Fruit fly (Drosophila melanogaster) whole organism, embryonic: ENCODE data around the gene CG9338.

Experiments
- Adf1 ChIP-seq: fragments of 200-800 bp; sonication (Bioruptor generic); IDR thresholded peaks from 2 replicates; pipeline ENCODE4 v1.3.6; 2022; ENCODE audit warnings: missing biosample characterization, missing genetic modification characterization
- B-H1 ChIP-seq: fragments of 200-800 bp; sonication (Bioruptor generic); IDR thresholded peaks from 3 replicates; pipeline ENCODE4 v1.3.6; 2022; ENCODE audit warnings: missing biosample characterization, missing genetic modification characterization
- Bdp1 ChIP-seq: fragments of 200-800 bp; sonication (Bioruptor generic); optimal IDR thresholded peaks from 3 replicates; lab custom pipeline; 2016; ENCODE audit warnings: missing biosample characterization, missing genetic modification characterization
- Blimp-1 ChIP-seq: fragments of 200-800 bp; sonication (Bioruptor generic); optimal IDR thresholded peaks from 3 replicates; lab custom pipeline; 2018; ENCODE audit warnings: missing biosample characterization, missing genetic modification characterization, mild to moderate bottlenecking, moderate library complexity, missing genetic modification reagents
- CG11247 ChIP-seq: fragments of 200-800 bp; sonication (Bioruptor generic); IDR thresholded peaks from 2 replicates; pipeline ENCODE4 v1.3.6; 2022; ENCODE audit warnings: missing biosample characterization, missing genetic modification characterization
- CG11456 ChIP-seq: fragments of 200-800 bp; sonication (Bioruptor generic); IDR thresholded peaks from 3 replicates; pipeline ENCODE4 v1.3.6; 2022; ENCODE audit warnings: missing biosample characterization, missing genetic modification characterization
- CG11560 ChIP-seq: fragments of 200-800 bp; sonication (Bioruptor generic); IDR thresholded peaks from 3 replicates; pipeline ENCODE4 v1.3.6; 2022; ENCODE audit warnings: missing biosample characterization, missing genetic modification characterization
- CG13894 ChIP-seq: fragments of 200-800 bp; sonication (Bioruptor generic); optimal IDR thresholded peaks from 3 replicates; lab custom pipeline; 2018; ENCODE audit warnings: missing biosample characterization, mild to moderate bottlenecking, missing genetic modification characterization, moderate library complexity
- CG14014 ChIP-seq: fragments of 200-800 bp; sonication (Bioruptor generic); IDR thresholded peaks from 2 replicates; pipeline ENCODE4 v1.3.6; 2022; ENCODE audit warnings: missing biosample characterization, missing genetic modification characterization
- CG14441 ChIP-seq: fragments of 200-800 bp; sonication (Bioruptor generic); IDR thresholded peaks from 2 replicates; pipeline ENCODE4 v1.3.6; 2022; ENCODE audit warnings: missing biosample characterization, missing genetic modification characterization
- CG16813 ChIP-seq: fragments of 200-800 bp; sonication (Bioruptor generic); IDR thresholded peaks from 3 replicates; pipeline ENCODE4 v1.3.6; 2022; ENCODE audit warnings: missing biosample characterization, missing genetic modification characterization; ENCODE audit not compliant: partially characterized antibody
- CG17186 ChIP-seq: fragments of 200-800 bp; sonication (Bioruptor generic); optimal IDR thresholded peaks from 3 replicates; lab custom pipeline; 2017; ENCODE audit warnings: missing biosample characterization, missing genetic modification reagents, missing genetic modification characterization
- CG18599 ChIP-seq: fragments of 200-800 bp; sonication (Bioruptor generic); optimal IDR thresholded peaks from 3 replicates; lab custom pipeline; 2017; ENCODE audit warnings: missing biosample characterization, missing genetic modification characterization, mild to moderate bottlenecking, moderate library complexity, missing genetic modification reagents
- CG18764 ChIP-seq: fragments of 200-800 bp; sonication (Bioruptor generic); optimal IDR thresholded peaks from 3 replicates; lab custom pipeline; 2016; ENCODE audit warnings: missing biosample characterization, missing genetic modification characterization
- CG32772 ChIP-seq: fragments of 200-800 bp; sonication (Bioruptor generic); IDR thresholded peaks from 2 replicates; pipeline ENCODE4 v1.3.6; 2022; ENCODE audit warnings: missing biosample characterization, missing genetic modification characterization
- CG34224 ChIP-seq: fragments of 200-800 bp; sonication (Bioruptor generic); IDR thresholded peaks from 3 replicates; pipeline ENCODE4 v1.3.6; 2022; ENCODE audit warnings: missing biosample characterization, missing genetic modification characterization; ENCODE audit not compliant: partially characterized antibody
- CG34422 ChIP-seq: fragments of 200-800 bp; sonication (Bioruptor generic); IDR thresholded peaks from 3 replicates; pipeline ENCODE4 v1.3.6; 2022; ENCODE audit warnings: missing biosample characterization, missing genetic modification characterization
- CG4404 ChIP-seq: fragments of 200-800 bp; sonication (Bioruptor generic); IDR thresholded peaks from 2 replicates; pipeline ENCODE4 v1.3.6; 2022; ENCODE audit warnings: missing biosample characterization, missing genetic modification characterization
- CG4854 ChIP-seq: fragments of 200-800 bp; sonication (Bioruptor generic); optimal IDR thresholded peaks from 2 replicates; lab custom pipeline; 2016; ENCODE audit warnings: missing biosample characterization, missing genetic modification characterization, inconsistent platforms
- CG8290 ChIP-seq, 3 experiments: fragments of 200-800 bp; sonication (Bioruptor generic); optimal IDR thresholded peaks; 2 replicates each; lab custom pipeline; 2016 to 2019; ENCODE audit warnings: missing biosample characterization in 3 of 3, missing genetic modification characterization in 3 of 3, mild to moderate bottlenecking in 2 of 3, moderate library complexity in 1 of 3
- D ChIP-seq, 2 experiments: fragments of 200-800 bp in 1 of 2; fragments of >200 bp in 1 of 2; sonication (Bioruptor generic) in 1 of 2; optimal IDR thresholded peaks; 2 replicates in 1 of 2; 3 replicates in 1 of 2; lab custom pipeline; 2017; ENCODE audit warnings: mild to moderate bottlenecking in 1 of 2, missing biosample characterization in 1 of 2, missing genetic modification characterization in 1 of 2, missing genetic modification reagents in 1 of 2
- Dbx ChIP-seq: fragments of 200-800 bp; sonication (Bioruptor generic); IDR thresholded peaks from 3 replicates; pipeline ENCODE4 v1.3.6; 2022; ENCODE audit warnings: missing biosample characterization, missing genetic modification characterization
- E2f2 ChIP-seq: fragments of 200-800 bp; sonication (Bioruptor generic); IDR thresholded peaks from 2 replicates; pipeline ENCODE4 v1.3.6; 2022; ENCODE audit warnings: missing biosample characterization, missing genetic modification characterization
- Fer3 ChIP-seq: fragments of 200-800 bp; sonication (Bioruptor generic); optimal IDR thresholded peaks from 2 replicates; lab custom pipeline; 2018; ENCODE audit warnings: missing biosample characterization, mild to moderate bottlenecking, missing genetic modification characterization, moderate library complexity
- Hr39 ChIP-seq: fragments of >200 bp; optimal IDR thresholded peaks from 2 replicates; lab custom pipeline; 2017
- NK7.1 ChIP-seq: fragments of 200-800 bp; sonication (Bioruptor generic); optimal IDR thresholded peaks from 3 replicates; lab custom pipeline; 2016; ENCODE audit warnings: missing biosample characterization, missing genetic modification characterization
- Opbp ChIP-seq: fragments of 200-800 bp; sonication (Bioruptor generic); IDR thresholded peaks from 3 replicates; pipeline ENCODE4 v1.3.6; 2022; ENCODE audit warnings: missing biosample characterization, missing genetic modification characterization; ENCODE audit not compliant: partially characterized antibody
- Spps ChIP-seq: fragments of 200-800 bp; sonication (Bioruptor generic); optimal IDR thresholded peaks from 2 replicates; lab custom pipeline; 2018; ENCODE audit warnings: missing biosample characterization, mild to moderate bottlenecking, missing genetic modification characterization
- Usf ChIP-seq: fragments of 200-800 bp; sonication (Bioruptor generic); optimal IDR thresholded peaks from 2 replicates; lab custom pipeline; 2017; ENCODE audit warnings: missing genotype, missing biosample characterization, missing genetic modification characterization
- Xrp1 ChIP-seq: fragments of 200-800 bp; sonication (Bioruptor generic); IDR thresholded peaks from 2 replicates; pipeline ENCODE4 v1.3.6; 2022; ENCODE audit warnings: missing biosample characterization, missing genetic modification characterization
- abd-A ChIP-seq: fragments of 200-800 bp; sonication (Bioruptor generic); optimal IDR thresholded peaks from 3 replicates; lab custom pipeline; 2019; ENCODE audit warnings: missing biosample characterization, mild to moderate bottlenecking, missing genetic modification characterization, moderate library complexity
- br ChIP-seq: fragments of >200 bp; optimal IDR thresholded peaks from 2 replicates; lab custom pipeline; 2017
- cg ChIP-seq: fragments of 200-800 bp; sonication (Bioruptor generic); optimal IDR thresholded peaks from 3 replicates; lab custom pipeline; 2019; ENCODE audit warnings: missing biosample characterization, mild to moderate bottlenecking, missing genetic modification characterization, moderate library complexity
- dan ChIP-seq: fragments of 200-800 bp; sonication (Bioruptor generic); IDR thresholded peaks from 2 replicates; pipeline ENCODE4 v1.3.6; 2022; ENCODE audit warnings: missing biosample characterization, missing genetic modification characterization
- danr ChIP-seq: fragments of 200-800 bp; sonication (Bioruptor generic); IDR thresholded peaks from 2 replicates; pipeline ENCODE4 v1.3.6; 2022; ENCODE audit warnings: missing biosample characterization, missing genetic modification characterization
- dpn ChIP-seq, 2 experiments: fragments of 200-800 bp; sonication (Bioruptor generic); optimal IDR thresholded peaks; 3 replicates each; lab custom pipeline; 2016; ENCODE audit warnings: missing biosample characterization in 2 of 2, missing genetic modification characterization in 2 of 2
- lilli ChIP-seq: fragments of 200-800 bp; sonication (Bioruptor generic); optimal IDR thresholded peaks from 3 replicates; lab custom pipeline; 2016; ENCODE audit warnings: missing biosample characterization, missing genetic modification characterization
- luna ChIP-seq: fragments of 200-800 bp; sonication (Bioruptor generic); optimal IDR thresholded peaks from 2 replicates; lab custom pipeline; 2016; ENCODE audit warnings: missing biosample characterization, missing genetic modification characterization
- nmo ChIP-seq: fragments of 200-800 bp; sonication (Bioruptor generic); optimal IDR thresholded peaks from 2 replicates; lab custom pipeline; 2018; ENCODE audit warnings: missing biosample characterization, mild to moderate bottlenecking, missing genetic modification characterization, moderate library complexity
- odd ChIP-seq: fragments of 200-800 bp; sonication (Bioruptor generic); optimal IDR thresholded peaks from 2 replicates; lab custom pipeline; 2017; ENCODE audit warnings: missing biosample characterization, mild to moderate bottlenecking, missing genetic modification characterization
- pfk ChIP-seq: fragments of 200-800 bp; sonication (Bioruptor generic); optimal IDR thresholded peaks from 2 replicates; lab custom pipeline; 2018; ENCODE audit warnings: missing biosample characterization, mild to moderate bottlenecking, missing genetic modification characterization, moderate library complexity
- prd ChIP-seq, 3 experiments: fragments of >200 bp in 2 of 3; fragments of 200-800 bp in 1 of 3; sonication (Bioruptor generic) in 1 of 3; optimal IDR thresholded peaks in 2 of 3; IDR thresholded peaks in 1 of 3; 2 replicates in 2 of 3; 3 replicates in 1 of 3; pipeline versions ENCODE4 v1.3.6 to Lab custom; 2017 to 2022; ENCODE audit warnings: missing biosample characterization in 1 of 3, missing genetic modification characterization in 1 of 3
- row ChIP-seq: fragments of 200-800 bp; sonication (Bioruptor generic); IDR thresholded peaks from 3 replicates; pipeline ENCODE4 v1.3.6; 2022; ENCODE audit warnings: missing biosample characterization, missing genetic modification characterization
- sens ChIP-seq: fragments of 200-800 bp; sonication (Bioruptor generic); peaks from one replicate; lab custom pipeline; 2016; ENCODE audit warnings: missing biosample characterization, missing genetic modification characterization
- sisA ChIP-seq: fragments of 200-800 bp; sonication (Bioruptor generic); IDR thresholded peaks from 2 replicates; pipeline ENCODE4 v1.3.6; 2022; ENCODE audit warnings: missing biosample characterization, missing genetic modification characterization
- slbo ChIP-seq: fragments of 200-800 bp; sonication (Bioruptor generic); IDR thresholded peaks from 2 replicates; pipeline ENCODE4 v1.3.6; 2022; ENCODE audit warnings: missing biosample characterization, missing genetic modification characterization
- so ChIP-seq: fragments of 200-800 bp; sonication (Bioruptor generic); IDR thresholded peaks from 3 replicates; pipeline ENCODE4 v1.3.6; 2022; ENCODE audit warnings: missing biosample characterization, missing genetic modification characterization
- stc ChIP-seq: fragments of 200-800 bp; sonication (Bioruptor generic); IDR thresholded peaks from 2 replicates; pipeline ENCODE4 v1.3.6; 2022; ENCODE audit warnings: missing biosample characterization, missing genetic modification characterization
- zfh1 ChIP-seq: fragments of 200-800 bp; sonication (Bioruptor generic); IDR thresholded peaks from 3 replicates; pipeline ENCODE4 v1.3.6; 2022; ENCODE audit warnings: missing biosample characterization, missing genetic modification characterization

CG9338 gene

DNA sequence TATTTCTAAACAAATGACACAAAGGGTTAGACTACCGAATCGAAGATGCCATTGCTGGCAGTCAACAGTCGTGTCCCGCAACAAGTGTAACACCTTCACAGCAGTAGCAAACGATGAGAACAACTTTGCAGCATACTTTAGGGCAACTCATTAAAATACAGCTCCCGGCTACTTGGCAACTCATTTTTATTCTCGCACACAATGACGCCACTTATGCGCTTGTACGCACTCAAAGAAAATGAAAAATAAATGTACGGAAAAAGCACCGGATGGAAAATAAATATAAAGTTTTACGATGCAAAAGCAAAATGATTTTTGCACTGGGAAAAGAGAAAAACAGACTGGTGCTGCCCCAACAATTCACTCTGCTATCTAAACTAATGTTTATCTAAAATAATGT lies 26.2 kb downstream of the CG9338 start (continued):
- TF ChIP-seq CG11456 (GFP tag; lab: Robert Waterston, UW) (peak; percentile 82; the same call in 2 of the 3 replicates), br (lab: Kevin White, UChicago) (no peak), Hr39 (lab: Kevin White, UChicago) (no peak), prd (optimal IDR thresholded peaks at IDR 0.05; lab: Kevin White, UChicago) (no peak), prd (GFP tag; IDR thresholded peaks at IDR 0.05; lab: Robert Waterston, UW) (peak; percentile 34; the same call in 2 of the 3 replicates), CG14441 (GFP tag; lab: Robert Waterston, UW) (peak; percentile 53; the same call in 1 of the 2 replicates), CG16813 (no peak), CG4854 (no peak), CG8290 (GFP tag; optimal IDR thresholded peaks at IDR 0.05; lab: Kevin White, UChicago) (no peak), CG8290 (tag; optimal IDR thresholded peaks at IDR 0.05; lab: Kevin White, UChicago) (peak in 1 of 2 experiments; percentile 43), B-H1 (GFP tag; lab: Robert Waterston, UW) (no peak), lilli (GFP tag; lab: Kevin White, UChicago) (peak; percentile 29), Bdp1 (GFP tag; lab: Kevin White, UChicago) (no peak), dan (GFP tag; lab: Robert Waterston, UW) (no peak), sens (GFP tag; lab: Kevin White, UChicago) (peak; percentile 64), E2f2 (GFP tag; lab: Robert Waterston, UW) (no peak), cg (GFP tag; lab: Kevin White, UChicago) (peak; percentile 61), CG32772 (GFP tag; lab: Robert Waterston, UW) (0 out of 2 replicates have a peak, but pooled peaks have one; percentile 17), D (optimal IDR thresholded peaks at IDR 0.05; lab: Kevin White, UChicago) (no peak), D (GFP tag; optimal IDR thresholded peaks at IDR 0.05; lab: Kevin White, UChicago) (no peak), CG11247 (GFP tag; lab: Robert Waterston, UW) (peak; percentile 36; the same call in 1 of the 2 replicates), CG4404 (GFP tag; lab: Robert Waterston, UW) (no peak), nmo (GFP tag; lab: Kevin White, UChicago) (no peak), CG34422 (GFP tag; lab: Robert Waterston, UW) (0 out of 3 replicates have a peak, but pooled peaks have one; percentile 10), CG18599 (peak; percentile 23), Dbx (GFP tag; lab: Robert Waterston, UW) (0 out of 3 replicates have a peak, but pooled peaks have one; percentile 8), Xrp1 (GFP tag; lab: Robert Waterston, UW) (peak; percentile 57), Opbp (GFP tag; lab: Robert Waterston, UW) (no peak), zfh1 (GFP tag; lab: Robert Waterston, UW) (peak; percentile 38; the same call in 1 of the 3 replicates), sisA (no peak; the same call in 1 of the 2 replicates), stc (GFP tag; lab: Robert Waterston, UW) (0 out of 2 replicates have a peak, but pooled peaks have one; percentile 40), abd-A (tag; lab: Kevin White, UChicago) (peak; percentile 57), luna (GFP tag; lab: Kevin White, UChicago) (no peak), dpn (GFP tag; optimal IDR thresholded peaks at IDR 0.05; lab: Kevin White, UChicago) (no peak)

DNA sequence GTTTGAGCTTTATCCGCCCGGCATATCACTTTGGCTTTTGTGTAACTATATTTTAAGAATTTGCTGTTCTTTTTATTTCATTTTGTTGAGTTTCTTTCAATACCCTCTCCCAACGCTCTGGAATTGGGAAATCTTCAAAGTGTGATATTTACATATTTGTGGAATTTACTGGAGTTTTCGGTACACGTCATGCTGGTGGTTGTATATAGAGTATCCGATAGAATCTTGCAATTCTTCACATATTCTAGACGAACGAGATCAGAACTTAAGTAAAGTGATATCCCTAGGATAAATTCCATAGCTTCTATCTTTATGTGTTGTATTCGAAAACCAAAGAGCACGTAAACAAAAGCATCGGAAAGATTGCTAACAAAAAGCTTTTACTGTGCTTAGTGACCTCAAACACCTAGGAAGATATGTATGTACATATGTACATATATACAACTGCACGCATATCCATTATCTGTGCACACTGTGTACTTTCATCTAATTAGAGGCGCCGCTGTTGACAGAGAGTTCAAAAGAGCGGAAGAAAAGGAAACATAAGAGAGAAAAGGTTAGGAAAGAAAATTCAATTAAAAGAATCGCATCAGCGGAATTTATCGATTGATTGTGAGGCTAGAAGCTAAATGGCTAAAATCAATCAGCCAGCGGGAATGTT lies 31.8 kb downstream of the CG9338 start:
- TF ChIP-seq pfk (GFP tag; lab: Kevin White, UChicago) (peak; percentile 40), Usf (GFP tag; lab: Kevin White, UChicago) (no peak), danr (no peak), NK7.1 (peak; percentile 14), row (peak; percentile 21; the same call in 1 of the 3 replicates), Adf1 (GFP tag; lab: Robert Waterston, UW) (no peak), Blimp-1 (GFP tag; lab: Kevin White, UChicago) (peak; percentile 63), slbo (GFP tag; lab: Robert Waterston, UW) (no peak), so (GFP tag; lab: Robert Waterston, UW) (peak; percentile 62; the same call in 2 of the 3 replicates), CG13894 (tag; lab: Kevin White, UChicago) (no peak), Fer3 (tag; lab: Kevin White, UChicago) (peak; percentile 46), CG18764 (GFP tag; lab: Kevin White, UChicago) (peak; percentile 35), odd (peak; percentile 53), CG14014 (GFP tag; lab: Robert Waterston, UW) (peak; percentile 68; the same call in 1 of the 2 replicates), CG34224 (no peak), Spps (tag; lab: Kevin White, UChicago) (peak; percentile 42), CG11560 (no peak), CG17186 (GFP tag; lab: Kevin White, UChicago) (no peak)
